Fruit fly (Drosophila melanogaster) S2 (cell line): Measurements from ENCODE around the gene Max.

Experiments used
- CG8478 ChIP-seq: fragments of >200 bp; optimal IDR thresholded peaks from 2 replicates; lab custom pipeline; 2018
- CTCF ChIP-seq, 2 experiments: fragments of >200 bp; optimal IDR thresholded peaks; 2 replicates each; lab custom pipeline; 2018

- TF ChIP-seq CG8478 (no peak), CTCF (optimal IDR thresholded peaks at IDR 0.05; lab: Kevin White, UChicago) (no peak)
These were observed 35.6 kb downstream of the Max start for dm6 chr3L:19228371-19228817.
